Fruit fly (Drosophila melanogaster) whole organism, prepupa: ENCODE results near the gene CG10013.

ENCODE experiments used
- CG4318 ChIP-seq: fragments of 200-800 bp; sonication (Bioruptor generic); optimal IDR thresholded peaks from 3 replicates; lab custom pipeline; 2017; ENCODE audit warnings: missing biosample characterization, mild to moderate bottlenecking, missing genetic modification characterization
- CG6854 ChIP-seq: fragments of 200-800 bp; sonication (Bioruptor generic); optimal IDR thresholded peaks from 2 replicates; lab custom pipeline; 2017; ENCODE audit warnings: missing biosample characterization, mild to moderate bottlenecking, missing genetic modification characterization
- CG8319 ChIP-seq: fragments of 200-800 bp; sonication (Bioruptor generic); optimal IDR thresholded peaks from 3 replicates; lab custom pipeline; 2016; ENCODE audit warnings: missing biosample characterization, missing genetic modification characterization
- Sox102F ChIP-seq: fragments of 200-800 bp; sonication (Bioruptor generic); optimal IDR thresholded peaks from 2 replicates; lab custom pipeline; 2016; ENCODE audit warnings: missing biosample characterization, mild to moderate bottlenecking, missing genetic modification characterization
- Sox14 ChIP-seq: fragments of 200-800 bp; sonication (Bioruptor generic); optimal IDR thresholded peaks from 3 replicates; lab custom pipeline; 2016; ENCODE audit warnings: missing biosample characterization, missing genetic modification characterization

- TF ChIP-seq CG8319 (GFP tag; lab: Kevin White, UChicago) (no peak), CG4318 (no peak), Sox14 (no peak), CG6854 (GFP tag; lab: Kevin White, UChicago) (peak; percentile 26), Sox102F (GFP tag; lab: Kevin White, UChicago) (no peak)
Observed at dm6 chr3R:12359837-12360236, 36.5 kb downstream of the CG10013 start, which contains the start of gene CG4115.
